Worm (Caenorhabditis elegans): ENCODE results near the gene C24H12.1.
"Not testable (repeated sequence)": the region's sequence is repeated elsewhere in the genome, so short reads cannot be mapped to it uniquely, and the experiment has no call there.

Gene C24H12.1

ce11 chrII:418782-419181, 22.4 kb upstream of the C24H12.1 start, which contains the start of gene C24H12.6:
Gene C24H12.6, minus strand, starts transcription at chrII:418882.
- TF ChIP-seq ama-1 (optimal IDR thresholded peaks at IDR 0.05) (no peak), nhr-43 (tag; optimal IDR thresholded peaks at IDR 0.05; ENCODE audit: poor library complexity, severe bottlenecking) (no peak), snpc-4 (tag; optimal IDR thresholded peaks at IDR 0.05) (no peak), R02D3.7 (tag; optimal IDR thresholded peaks at IDR 0.05) (no peak), unc-39 (tag; optimal IDR thresholded peaks at IDR 0.05) (no peak)

DNA sequence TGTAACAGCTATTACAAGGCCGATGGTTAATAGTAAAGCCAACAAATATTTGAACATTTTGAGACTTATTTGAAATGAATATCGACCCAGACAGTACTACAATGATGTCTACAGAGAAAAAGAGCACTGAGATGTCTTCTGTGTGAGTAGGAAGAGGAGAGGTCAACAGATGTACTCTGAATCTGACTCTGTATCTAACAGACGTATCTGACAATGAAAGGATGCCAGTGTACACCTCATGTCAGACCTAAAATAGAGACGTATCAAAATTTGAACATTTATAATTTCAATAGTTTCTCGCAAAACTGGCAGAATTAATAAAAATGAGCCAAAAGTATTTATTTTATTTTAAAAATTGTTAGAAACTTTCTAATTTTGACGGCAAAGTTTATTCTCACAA, 18.1 kb upstream of the C24H12.1 start, which contains the start of gene C24H12.8:
TSS of gene C24H12.8 (minus strand) at position 101 of the 400 bp plus-strand sequence.
- TF ChIP-seq nhr-76 (tag; optimal IDR thresholded peaks at IDR 0.05) (no peak), elt-1 (tag; optimal IDR thresholded peaks at IDR 0.05) (no peak), nhr-25 (tag; optimal IDR thresholded peaks at IDR 0.05) (no peak), unc-62 (GFP tag; optimal IDR thresholded peaks at IDR 0.05) (no peak), nhr-23 (tag; optimal IDR thresholded peaks at IDR 0.05) (no peak), jun-1 (tag; optimal IDR thresholded peaks at IDR 0.05) (no peak), unc-39 (tag; optimal IDR thresholded peaks at IDR 0.05) (no peak), ztf-11 (tag; optimal IDR thresholded peaks at IDR 0.05) (no peak), pha-4 (tag; optimal IDR thresholded peaks at IDR 0.05) (no peak), nhr-28 (tag; optimal IDR thresholded peaks at IDR 0.05) (no peak), egl-27 (tag; optimal IDR thresholded peaks at IDR 0.05) (no peak), nfya-1 (tag; optimal IDR thresholded peaks at IDR 0.05; ENCODE audit: insufficient read depth) (no peak)

- TF ChIP-seq nfya-1 (tag; optimal IDR thresholded peaks at IDR 0.05; ENCODE audit: insufficient read depth) (no peak), skn-1 (tag; optimal IDR thresholded peaks at IDR 0.05) (no peak), nhr-237 (tag; optimal IDR thresholded peaks at IDR 0.05) (no peak), nhr-12 (tag; optimal IDR thresholded peaks at IDR 0.05) (no peak), sea-2 (GFP tag; optimal IDR thresholded peaks at IDR 0.05) (no peak), egl-5 (tag; optimal IDR thresholded peaks at IDR 0.05) (no peak), nhr-25 (tag; optimal IDR thresholded peaks at IDR 0.05) (no peak), fkh-2 (tag; optimal IDR thresholded peaks at IDR 0.05) (no peak), hmg-11 (tag; optimal IDR thresholded peaks at IDR 0.05) (no peak), ama-1 (optimal IDR thresholded peaks at IDR 0.05) (no peak), tbx-2 (tag; optimal IDR thresholded peaks at IDR 0.05) (no peak), eor-1 (tag; optimal IDR thresholded peaks at IDR 0.05) (no peak)
Measured at ce11 chrII:437279-437678, 3.9 kb upstream of the C24H12.1 start.

DNA sequence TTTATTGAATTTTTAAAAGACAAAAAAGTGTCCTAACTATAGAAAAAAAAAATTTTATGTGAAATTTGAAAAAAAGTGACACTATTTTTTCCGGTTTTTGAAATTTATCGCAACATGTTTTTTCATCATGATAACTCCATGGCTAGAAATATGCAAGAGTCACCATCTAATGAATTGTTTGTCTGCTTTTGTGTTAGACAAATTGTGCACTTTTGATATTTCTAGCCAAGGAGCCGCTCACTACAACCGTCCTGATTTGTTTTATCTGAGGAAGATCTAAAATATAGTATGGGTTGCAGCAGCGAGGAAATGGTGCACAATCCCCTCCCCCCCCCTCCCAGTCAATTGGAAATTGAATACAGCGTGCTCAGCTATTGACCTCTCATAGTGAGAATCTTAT, 13.4 kb downstream of the C24H12.1 start, which contains the start of gene W10D9.1:
TSS of gene W10D9.1 (plus strand) at position 301 of the 400 bp plus-strand sequence.
- not testable (repeated sequence) for TF ChIP-seq sea-2 (GFP tag; optimal IDR thresholded peaks at IDR 0.05); elt-1 (tag; optimal IDR thresholded peaks at IDR 0.05); fos-1 (tag; optimal IDR thresholded peaks at IDR 0.05)

DNA sequence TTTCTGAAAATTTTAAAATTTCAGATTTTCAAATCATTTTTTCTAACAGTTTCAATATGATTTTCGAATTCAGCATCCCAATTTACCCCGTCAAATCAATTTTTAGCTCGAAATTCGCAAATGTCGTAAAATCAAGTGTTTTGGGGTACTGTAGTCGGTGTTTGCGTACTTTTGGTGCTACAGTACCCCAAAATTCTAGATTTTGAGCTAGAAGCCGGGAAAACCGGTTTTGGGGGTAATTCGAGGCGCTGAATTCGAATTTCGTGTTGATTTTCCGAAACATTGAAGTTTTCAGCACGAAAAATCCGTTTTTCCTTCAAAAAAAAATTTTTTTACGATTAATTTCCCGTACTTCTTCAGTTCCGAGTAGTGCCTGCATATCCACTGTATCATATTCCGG, 15.2 kb downstream of the C24H12.1 start:
- no peak for TF ChIP-seq ceh-28 (tag; optimal IDR thresholded peaks at IDR 0.05)
- TF ChIP-seq unc-39 (tag; optimal IDR thresholded peaks at IDR 0.05) = no peak
- TF ChIP-seq daf-12 (tag; optimal IDR thresholded peaks at IDR 0.05) = no peak
- no peak for TF ChIP-seq ceh-16 (tag; optimal IDR thresholded peaks at IDR 0.05)
- no peak for TF ChIP-seq ama-1 (optimal IDR thresholded peaks at IDR 0.05)
- no peak for TF ChIP-seq ztf-4 (tag; optimal IDR thresholded peaks at IDR 0.05)
- TF ChIP-seq ZK546.5 (tag; optimal IDR thresholded peaks at IDR 0.05) = no peak

ce11 chrII:457790-458189, 16.6 kb downstream of the C24H12.1 start, which contains the start of gene gvd-1:
Gene gvd-1, minus strand, starts transcription at chrII:457890.
- TF ChIP-seq unc-62 (GFP tag; optimal IDR thresholded peaks at IDR 0.05) (no peak), elt-2 (tag; optimal IDR thresholded peaks at IDR 0.05) (no peak), tbx-2 (tag; optimal IDR thresholded peaks at IDR 0.05) (no peak), elt-3 (tag; optimal IDR thresholded peaks at IDR 0.05) (no peak), nfya-1 (tag; optimal IDR thresholded peaks at IDR 0.05; ENCODE audit: insufficient read depth) (no peak), zag-1 (tag; optimal IDR thresholded peaks at IDR 0.05) (no peak), ztf-11 (tag; optimal IDR thresholded peaks at IDR 0.05) (no peak), ceh-16 (tag; optimal IDR thresholded peaks at IDR 0.05) (no peak), unc-39 (tag; optimal IDR thresholded peaks at IDR 0.05) (no peak), nhr-23 (tag; optimal IDR thresholded peaks at IDR 0.05) (no peak)
